Worm (Caenorhabditis elegans) whole organism, mixed stage, embryonic: Measurements from ENCODE around the gene R08E3.1.

Experiments
- M03D4.4 ChIP-seq: sonication (generic microtip); optimal IDR thresholded peaks from 2 replicates; lab custom pipeline; 2017; ENCODE audit warnings: mild to moderate bottlenecking, missing genetic modification characterization, missing compliant biosample characterization
- bed-3 ChIP-seq: fragments of 200-800 bp; sonication (Bioruptor generic); optimal IDR thresholded peaks from 3 replicates; lab custom pipeline; 2018; ENCODE audit warnings: mild to moderate bottlenecking, missing genetic modification characterization, moderate library complexity, missing compliant biosample characterization
- blmp-1 ChIP-seq: fragments of 150-350 bp; optimal IDR thresholded peaks from 2 replicates; lab custom pipeline; 2014; ENCODE audit warnings: missing biosample characterization, missing genetic modification characterization
- ceh-39 ChIP-seq: fragments of 150-350 bp; optimal IDR thresholded peaks from 2 replicates; lab custom pipeline; 2014; ENCODE audit warnings: missing biosample characterization, missing genetic modification characterization
- ceh-83 ChIP-seq: fragments of 200-800 bp; sonication (Bioruptor generic); optimal IDR thresholded peaks from 2 replicates; lab custom pipeline; 2018; ENCODE audit warnings: mild to moderate bottlenecking, missing genetic modification characterization, missing compliant biosample characterization
- ces-1 ChIP-seq: fragments of 150-350 bp; optimal IDR thresholded peaks from 2 replicates; lab custom pipeline; 2014; ENCODE audit warnings: missing biosample characterization, missing genetic modification reagents, missing genetic modification characterization
- cnd-1 ChIP-seq: fragments of 200-800 bp; sonication (Bioruptor generic); optimal IDR thresholded peaks from 2 replicates; lab custom pipeline; 2018; ENCODE audit warnings: mild to moderate bottlenecking, missing genetic modification characterization, missing compliant biosample characterization
- elt-1 ChIP-seq: sonication (generic microtip); optimal IDR thresholded peaks from 2 replicates; lab custom pipeline; 2017; ENCODE audit warnings: missing genetic modification characterization, mild to moderate bottlenecking, missing compliant biosample characterization, antibody characterized with exemption, moderate library complexity, borderline replicate concordance; ENCODE audit not compliant: insufficient read depth
- elt-3 ChIP-seq: fragments of 150-350 bp; optimal IDR thresholded peaks from 2 replicates; lab custom pipeline; 2014; ENCODE audit warnings: missing biosample characterization, missing genetic modification characterization
- flh-1 ChIP-seq: fragments of 200-800 bp; sonication (Bioruptor generic); optimal IDR thresholded peaks from 2 replicates; lab custom pipeline; 2018; ENCODE audit warnings: mild to moderate bottlenecking, missing genetic modification characterization, moderate library complexity, missing compliant biosample characterization
- ham-2 ChIP-seq: fragments of 200-800 bp; sonication (Bioruptor generic); optimal IDR thresholded peaks from 2 replicates; lab custom pipeline; 2018; ENCODE audit warnings: mild to moderate bottlenecking, missing genetic modification characterization, missing compliant biosample characterization
- hlh-1 ChIP-seq: fragments of 150-350 bp; optimal IDR thresholded peaks from 2 replicates; lab custom pipeline; 2014; ENCODE audit warnings: missing biosample characterization, missing genetic modification reagents, missing genetic modification characterization
- lin-13 ChIP-seq: fragments of 150-350 bp; optimal IDR thresholded peaks from 2 replicates; lab custom pipeline; 2014; ENCODE audit warnings: missing biosample characterization, missing genetic modification characterization
- lin-32 ChIP-seq: fragments of 200-800 bp; sonication (Bioruptor generic); optimal IDR thresholded peaks from 2 replicates; lab custom pipeline; 2018; ENCODE audit warnings: mild to moderate bottlenecking, missing genetic modification characterization, missing compliant biosample characterization
- mab-5 ChIP-seq: fragments of 150-350 bp; optimal IDR thresholded peaks from 2 replicates; lab custom pipeline; 2014; ENCODE audit warnings: missing biosample characterization, missing genetic modification characterization
- mep-1 ChIP-seq: fragments of 150-350 bp; optimal IDR thresholded peaks from 2 replicates; lab custom pipeline; 2017; ENCODE audit warnings: missing biosample characterization, missing genetic modification reagents, missing genetic modification characterization, inconsistent platforms
- mls-2 ChIP-seq: sonication (generic microtip); optimal IDR thresholded peaks from 2 replicates; lab custom pipeline; 2016; ENCODE audit warnings: mild to moderate bottlenecking, missing genetic modification characterization, moderate library complexity, missing compliant biosample characterization
- nhr-12 ChIP-seq: fragments of 150-350 bp; optimal IDR thresholded peaks from 2 replicates; lab custom pipeline; 2014; ENCODE audit warnings: missing biosample characterization, missing genetic modification characterization
- nhr-237 ChIP-seq: fragments of 150-350 bp; optimal IDR thresholded peaks from 2 replicates; lab custom pipeline; 2014; ENCODE audit warnings: missing biosample characterization, missing genetic modification characterization
- nhr-28 ChIP-seq: fragments of 150-350 bp; optimal IDR thresholded peaks from 2 replicates; lab custom pipeline; 2014; ENCODE audit warnings: missing biosample characterization, missing genetic modification characterization
- nhr-76 ChIP-seq: sonication (generic microtip); optimal IDR thresholded peaks from 2 replicates; lab custom pipeline; 2017; ENCODE audit warnings: missing biosample characterization, missing genetic modification characterization
- pha-4 ChIP-seq: fragments of 150-350 bp; optimal IDR thresholded peaks from 2 replicates; lab custom pipeline; 2018; ENCODE audit warnings: missing biosample characterization, missing genetic modification reagents, missing genetic modification characterization
- sem-2 ChIP-seq: fragments of 200-800 bp; sonication (Bioruptor generic); optimal IDR thresholded peaks from 2 replicates; lab custom pipeline; 2018; ENCODE audit warnings: mild to moderate bottlenecking, missing genetic modification characterization, missing compliant biosample characterization
- snpc-4 ChIP-seq: fragments of 150-350 bp; optimal IDR thresholded peaks from 2 replicates; lab custom pipeline; 2014; ENCODE audit warnings: missing biosample characterization, missing genetic modification characterization
- tbx-8 ChIP-seq: fragments of 200-800 bp; sonication (Bioruptor generic); optimal IDR thresholded peaks from 2 replicates; lab custom pipeline; 2018; ENCODE audit warnings: mild to moderate bottlenecking, missing genetic modification characterization, moderate library complexity, missing compliant biosample characterization
- unc-120 ChIP-seq: sonication (generic microtip); optimal IDR thresholded peaks from 2 replicates; lab custom pipeline; 2017; ENCODE audit warnings: missing genetic modification characterization, missing compliant biosample characterization; ENCODE audit not compliant: poor library complexity, severe bottlenecking
- unc-39 ChIP-seq: fragments of 150-350 bp; optimal IDR thresholded peaks from 2 replicates; lab custom pipeline; 2014; ENCODE audit warnings: missing biosample characterization, missing genetic modification characterization
- unc-62 ChIP-seq: fragments of 150-350 bp; optimal IDR thresholded peaks from 2 replicates; lab custom pipeline; 2014; ENCODE audit warnings: missing biosample characterization, missing genetic modification reagents, missing genetic modification characterization
- zip-8 ChIP-seq: fragments of 150-350 bp; optimal IDR thresholded peaks from 2 replicates; lab custom pipeline; 2014; ENCODE audit warnings: missing biosample characterization, missing genetic modification characterization
- ztf-11 ChIP-seq: fragments of 150-350 bp; optimal IDR thresholded peaks from 2 replicates; lab custom pipeline; 2014; ENCODE audit warnings: missing biosample characterization, missing genetic modification characterization

R08E3.1 gene

DNA sequence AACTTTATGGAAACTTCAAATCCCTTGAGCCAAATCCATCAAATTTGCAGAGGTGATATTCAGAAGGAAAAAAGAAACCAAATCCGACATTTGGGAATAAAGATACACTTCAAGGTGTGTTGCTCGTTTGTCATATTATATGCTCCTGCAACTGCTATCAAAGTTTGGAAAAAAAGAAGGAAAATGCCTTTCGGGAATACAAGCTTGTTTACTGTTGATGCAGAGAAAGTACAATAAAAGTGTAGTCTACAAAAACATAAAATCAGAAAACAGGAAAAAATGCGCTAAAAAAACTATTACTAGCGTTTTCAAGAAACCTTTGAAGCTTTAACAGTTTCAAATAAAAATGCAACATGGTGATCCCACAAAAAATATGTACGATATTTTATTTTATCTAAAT, 31.8 kb upstream of the R08E3.1 start:
- no peak for TF ChIP-seq ces-1 (GFP tag; lab: Kevin White, UChicago)
- no peak for TF ChIP-seq unc-120 (tag; lab: Kevin White, UChicago)
- no peak for TF ChIP-seq sem-2 (GFP tag; lab: Kevin White, UChicago)
- TF ChIP-seq ham-2 (GFP tag; lab: Kevin White, UChicago), result no peak
- no peak for TF ChIP-seq nhr-28 (tag; lab: Kevin White, UChicago)
- no peak for TF ChIP-seq zip-8
- no peak for TF ChIP-seq blmp-1 (tag; lab: Kevin White, UChicago)
- no peak for TF ChIP-seq elt-1 (tag; lab: Kevin White, UChicago)
- no peak for TF ChIP-seq flh-1
- TF ChIP-seq ztf-11 (tag; lab: Kevin White, UChicago), result no peak
- TF ChIP-seq hlh-1 (tag; lab: Kevin White, UChicago), result no peak
- no peak for TF ChIP-seq nhr-76 (tag; lab: Kevin White, UChicago)
- TF ChIP-seq unc-62 (GFP tag; lab: Kevin White, UChicago), result no peak

DNA sequence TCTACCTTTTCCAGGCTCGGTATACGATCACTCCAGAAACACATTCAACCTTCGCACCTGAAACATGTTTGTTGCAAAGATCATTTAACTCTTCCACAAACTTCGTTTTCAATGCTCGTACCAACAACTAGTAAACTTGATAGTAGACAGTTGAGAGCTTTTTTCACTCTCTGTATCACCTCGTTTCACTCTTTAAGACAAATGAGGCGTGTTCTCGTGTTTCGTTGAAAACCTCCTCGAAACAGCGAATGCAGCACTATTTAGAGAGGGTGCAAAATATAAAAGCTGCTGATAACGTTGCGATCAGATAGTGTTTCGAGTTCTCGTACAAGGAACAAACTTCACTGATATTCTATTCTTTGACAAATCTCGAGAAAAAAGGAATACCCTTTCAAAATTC, 29.5 kb upstream of the R08E3.1 start, which contains the start of gene F43C9.1:
TSS of gene F43C9.1 (plus strand) at position 301 of the 400 bp plus-strand sequence.
- TF ChIP-seq snpc-4 (tag; lab: Kevin White, UChicago) (no peak), bed-3 (GFP tag; lab: Kevin White, UChicago) (no peak), ztf-11 (tag; lab: Kevin White, UChicago) (no peak), mep-1 (no peak), elt-1 (tag; lab: Kevin White, UChicago) (no peak), nhr-76 (tag; lab: Kevin White, UChicago) (no peak), lin-13 (no peak), zip-8 (no peak), tbx-8 (GFP tag; lab: Kevin White, UChicago) (no peak), nhr-237 (no peak), blmp-1 (tag; lab: Kevin White, UChicago) (no peak), unc-39 (tag; lab: Kevin White, UChicago) (no peak), sem-2 (GFP tag; lab: Kevin White, UChicago) (no peak), elt-3 (tag; lab: Kevin White, UChicago) (no peak), mls-2 (tag; lab: Kevin White, UChicago) (no peak), pha-4 (no peak)

DNA sequence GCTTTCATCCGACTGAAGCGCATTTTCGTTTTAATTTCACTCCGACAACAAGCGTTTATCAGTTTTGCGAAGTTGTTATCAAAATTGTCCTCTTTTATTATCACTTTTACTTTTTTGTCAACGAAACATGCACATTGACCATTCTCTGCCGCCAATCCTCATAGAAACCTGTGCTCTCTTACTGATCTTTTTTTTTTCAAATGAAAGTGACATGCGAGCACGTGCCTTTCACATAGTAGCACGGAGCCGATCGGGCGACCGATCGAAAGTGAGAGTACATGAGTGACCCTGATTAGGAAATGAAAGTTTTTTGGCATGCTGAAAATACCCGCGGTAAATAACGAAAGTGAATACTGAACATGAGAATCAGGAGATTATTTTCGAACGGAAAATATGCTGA, 28.4 kb upstream of the R08E3.1 start:
- TF ChIP-seq mab-5 (no peak), mls-2 (tag; lab: Kevin White, UChicago) (no peak), cnd-1 (tag; lab: Kevin White, UChicago) (no peak), flh-1 (no peak), lin-13 (no peak), snpc-4 (tag; lab: Kevin White, UChicago) (no peak), ztf-11 (tag; lab: Kevin White, UChicago) (no peak), bed-3 (GFP tag; lab: Kevin White, UChicago) (no peak), nhr-237 (no peak), ceh-39 (tag; lab: Kevin White, UChicago) (no peak)

DNA sequence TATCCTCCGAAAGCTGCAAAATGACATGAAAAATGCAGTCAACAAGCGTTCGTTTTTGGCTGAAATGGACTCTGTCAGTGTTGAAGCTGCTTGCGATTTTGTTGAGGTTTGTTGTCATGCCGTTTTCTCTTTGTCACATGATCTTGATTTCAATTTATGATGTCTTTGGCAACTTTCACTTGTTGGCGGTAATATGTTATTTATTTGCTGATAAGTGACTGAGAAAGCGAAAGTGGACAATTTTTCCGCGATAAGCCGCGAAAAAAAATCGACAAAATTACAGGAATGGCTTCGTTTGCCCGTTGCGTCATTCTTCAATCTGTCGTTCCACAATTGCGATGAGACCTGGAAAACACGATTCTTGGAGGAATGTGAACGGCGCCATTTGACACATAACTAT, 27.1 kb upstream of the R08E3.1 start:
- TF ChIP-seq ceh-39 (tag; lab: Kevin White, UChicago) (no peak), cnd-1 (tag; lab: Kevin White, UChicago) (no peak), nhr-28 (tag; lab: Kevin White, UChicago) (no peak), tbx-8 (GFP tag; lab: Kevin White, UChicago) (no peak), unc-62 (GFP tag; lab: Kevin White, UChicago) (no peak), M03D4.4 (tag; lab: Kevin White, UChicago) (no peak), ceh-83 (GFP tag; lab: Kevin White, UChicago) (no peak)

DNA sequence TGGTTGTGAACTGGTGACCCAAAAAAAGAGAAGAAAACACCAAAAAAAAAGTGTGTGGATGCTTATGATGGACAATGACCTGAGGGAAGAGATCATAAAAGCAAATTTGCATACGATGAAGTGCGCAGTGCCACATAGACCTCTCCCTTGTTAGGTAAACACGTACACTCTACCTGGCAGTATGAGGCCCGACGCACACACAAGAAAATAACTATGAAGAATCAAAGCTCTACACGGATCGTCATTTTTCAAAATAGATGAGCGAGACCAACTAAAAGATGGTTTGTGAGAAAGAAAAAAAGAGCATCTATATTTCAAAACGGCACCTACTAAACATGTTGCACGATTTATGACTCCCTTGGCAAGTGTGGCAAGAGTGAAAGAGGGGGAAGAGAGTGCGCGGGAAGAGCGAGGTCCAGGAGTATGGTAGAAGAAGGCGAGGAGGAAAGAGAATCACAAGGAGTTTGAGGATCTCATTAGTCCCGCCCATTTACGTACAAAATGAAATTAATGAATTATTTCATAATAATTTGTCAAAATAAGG, 22.3 kb upstream of the R08E3.1 start, which contains the start of gene mig-13:
TSS of gene mig-13 (minus strand) at position 51 of the 544 bp plus-strand sequence.
- peak; percentile 8 for TF ChIP-seq pha-4
- TF ChIP-seq mls-2 (tag; lab: Kevin White, UChicago), result no peak
- TF ChIP-seq, all 35 proteins: peak for 1

DNA sequence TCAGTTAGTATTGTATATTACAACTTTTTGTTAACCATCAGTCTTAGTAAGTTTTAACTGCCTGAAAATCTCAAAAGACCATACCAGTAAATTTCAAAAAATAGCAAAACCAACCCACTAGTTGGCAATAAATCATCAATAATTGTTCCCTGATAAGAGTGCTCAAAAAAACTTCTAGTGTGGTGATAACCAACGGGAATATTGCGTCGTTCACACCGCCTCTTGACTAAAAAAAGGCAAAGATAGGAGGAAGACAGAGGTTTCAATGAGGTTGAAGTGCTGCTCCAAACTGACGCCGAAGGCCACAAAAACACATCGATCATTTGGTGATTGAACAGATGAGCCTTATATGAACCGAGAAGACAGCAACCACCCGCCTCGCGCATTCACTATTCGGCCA, 21.6 kb upstream of the R08E3.1 start:
- no peak for TF ChIP-seq mab-5
- no peak for TF ChIP-seq snpc-4 (tag; lab: Kevin White, UChicago)
- no peak for TF ChIP-seq nhr-76 (tag; lab: Kevin White, UChicago)
- TF ChIP-seq lin-32 (GFP tag; lab: Kevin White, UChicago), result no peak
- TF ChIP-seq cnd-1 (tag; lab: Kevin White, UChicago), result no peak
- TF ChIP-seq mep-1, result no peak
- no peak for TF ChIP-seq nhr-12 (tag; lab: Kevin White, UChicago)
- TF ChIP-seq zip-8, result no peak
- no peak for TF ChIP-seq pha-4
- TF ChIP-seq ztf-11 (tag; lab: Kevin White, UChicago), result no peak
- no peak for TF ChIP-seq elt-3 (tag; lab: Kevin White, UChicago)
- no peak for TF ChIP-seq unc-120 (tag; lab: Kevin White, UChicago)
- no peak for TF ChIP-seq tbx-8 (GFP tag; lab: Kevin White, UChicago)
- no peak for TF ChIP-seq unc-39 (tag; lab: Kevin White, UChicago)
- no peak for TF ChIP-seq bed-3 (GFP tag; lab: Kevin White, UChicago)
